Fruit fly (Drosophila melanogaster) whole organism, embryonic: ENCODE measurements around the gene CG17264.

Source experiments
- Asciz ChIP-seq: fragments of 200-800 bp; sonication (Bioruptor generic); optimal IDR thresholded peaks from 2 replicates; lab custom pipeline; 2017; ENCODE audit warnings: missing biosample characterization, mild to moderate bottlenecking, missing genetic modification characterization, missing genetic modification reagents
- Atf-2 ChIP-seq: fragments of 200-800 bp; sonication (Bioruptor generic); optimal IDR thresholded peaks from 2 replicates; lab custom pipeline; 2016; ENCODE audit warnings: missing biosample characterization, missing genetic modification characterization
- B-H2 ChIP-seq: fragments of 200-800 bp; sonication (Bioruptor generic); optimal IDR thresholded peaks from 2 replicates; lab custom pipeline; 2018; ENCODE audit warnings: missing biosample characterization, mild to moderate bottlenecking, missing genetic modification characterization
- Blimp-1 ChIP-seq: fragments of 200-800 bp; sonication (Bioruptor generic); optimal IDR thresholded peaks from 3 replicates; lab custom pipeline; 2018; ENCODE audit warnings: missing biosample characterization, missing genetic modification characterization, mild to moderate bottlenecking, moderate library complexity, missing genetic modification reagents
- Bteb2 ChIP-seq: fragments of 200-800 bp; sonication (Bioruptor generic); optimal IDR thresholded peaks from 2 replicates; lab custom pipeline; 2016; ENCODE audit warnings: missing biosample characterization, missing genetic modification characterization
- CG11093 ChIP-seq: fragments of 200-800 bp; sonication (Bioruptor generic); IDR thresholded peaks from 3 replicates; pipeline ENCODE4 v1.3.6; 2022; ENCODE audit warnings: missing biosample characterization, missing genetic modification characterization
- CG11398 ChIP-seq: fragments of 200-800 bp; sonication (Bioruptor generic); optimal IDR thresholded peaks from 2 replicates; lab custom pipeline; 2016; ENCODE audit warnings: missing biosample characterization, missing genetic modification characterization
- CG11456 ChIP-seq: fragments of 200-800 bp; sonication (Bioruptor generic); IDR thresholded peaks from 3 replicates; pipeline ENCODE4 v1.3.6; 2022; ENCODE audit warnings: missing biosample characterization, missing genetic modification characterization
- CG12236 ChIP-seq: fragments of 200-800 bp; sonication (Bioruptor generic); optimal IDR thresholded peaks from 2 replicates; lab custom pipeline; 2016; ENCODE audit warnings: missing biosample characterization, missing genetic modification characterization
- CG12299 ChIP-seq: fragments of 200-800 bp; sonication (Bioruptor generic); optimal IDR thresholded peaks from 2 replicates; lab custom pipeline; 2018; ENCODE audit warnings: missing biosample characterization, mild to moderate bottlenecking, missing genetic modification characterization
- CG12659 ChIP-seq: fragments of 200-800 bp; sonication (Bioruptor generic); optimal IDR thresholded peaks from 3 replicates; lab custom pipeline; 2017; ENCODE audit warnings: mild to moderate bottlenecking, missing biosample characterization, missing genetic modification reagents, missing genetic modification characterization
- CG16815 ChIP-seq: fragments of 200-800 bp; sonication (Bioruptor generic); optimal IDR thresholded peaks from 3 replicates; lab custom pipeline; 2017; ENCODE audit warnings: missing biosample characterization, mild to moderate bottlenecking, missing genetic modification characterization
- CG17912 ChIP-seq: fragments of 200-800 bp; sonication (Bioruptor generic); optimal IDR thresholded peaks from 2 replicates; lab custom pipeline; 2018; ENCODE audit warnings: missing biosample characterization, mild to moderate bottlenecking, missing genetic modification characterization
- CG30431 ChIP-seq: fragments of 200-800 bp; sonication (Bioruptor generic); optimal IDR thresholded peaks from 2 replicates; lab custom pipeline; 2017; ENCODE audit warnings: missing biosample characterization, missing genetic modification characterization
- CG31365 ChIP-seq: fragments of 200-800 bp; sonication (Bioruptor generic); optimal IDR thresholded peaks from 2 replicates; lab custom pipeline; 2018; ENCODE audit warnings: missing biosample characterization, mild to moderate bottlenecking, missing genetic modification characterization
- CG31441 ChIP-seq: fragments of 200-800 bp; sonication (Bioruptor generic); IDR thresholded peaks from 2 replicates; pipeline ENCODE4 v1.3.6; 2022; ENCODE audit warnings: missing biosample characterization, missing genetic modification characterization
- CG4730 ChIP-seq: fragments of 200-800 bp; sonication (Bioruptor generic); IDR thresholded peaks from 2 replicates; pipeline ENCODE4 v1.3.6; 2022; ENCODE audit warnings: missing biosample characterization, missing genetic modification characterization
- CG7271 ChIP-seq: fragments of 200-800 bp; sonication (Bioruptor generic); optimal IDR thresholded peaks from 2 replicates; lab custom pipeline; 2018; ENCODE audit warnings: missing biosample characterization, mild to moderate bottlenecking, missing genetic modification characterization, moderate library complexity
- CG8281 ChIP-seq: fragments of 200-800 bp; sonication (Bioruptor generic); optimal IDR thresholded peaks from 2 replicates; lab custom pipeline; 2018; ENCODE audit warnings: missing biosample characterization, mild to moderate bottlenecking, missing genetic modification characterization, moderate library complexity
- CG8478 ChIP-seq: fragments of >200 bp; optimal IDR thresholded peaks from 2 replicates; lab custom pipeline; 2018
- CG8944 ChIP-seq: fragments of 200-800 bp; sonication (Bioruptor generic); optimal IDR thresholded peaks from 3 replicates; lab custom pipeline; 2016; ENCODE audit warnings: missing biosample characterization, missing genetic modification characterization
- CkIIα-i1 ChIP-seq: fragments of 200-800 bp; sonication (Bioruptor generic); IDR thresholded peaks from 2 replicates; pipeline ENCODE4 v1.3.6; 2022; ENCODE audit warnings: missing biosample characterization, missing genetic modification characterization
- Deaf1 ChIP-seq: fragments of 200-800 bp; optimal IDR thresholded peaks from 3 replicates; lab custom pipeline; 2019; ENCODE audit warnings: missing biosample characterization, mild to moderate bottlenecking, missing genetic modification characterization, moderate library complexity
- Dek ChIP-seq: fragments of 200-800 bp; sonication (Bioruptor generic); optimal IDR thresholded peaks from 3 replicates; lab custom pipeline; 2019; ENCODE audit warnings: missing biosample characterization, mild to moderate bottlenecking, missing genetic modification characterization, moderate library complexity
- Dp ChIP-seq: fragments of 200-800 bp; sonication (Bioruptor generic); optimal IDR thresholded peaks from 2 replicates; lab custom pipeline; 2018; ENCODE audit warnings: missing biosample characterization, mild to moderate bottlenecking, missing genetic modification characterization, moderate library complexity
- E2f2 ChIP-seq: fragments of 200-800 bp; sonication (Bioruptor generic); IDR thresholded peaks from 2 replicates; pipeline ENCODE4 v1.3.6; 2022; ENCODE audit warnings: missing biosample characterization, missing genetic modification characterization
- ERR ChIP-seq: fragments of 200-800 bp; sonication (Bioruptor generic); optimal IDR thresholded peaks from 2 replicates; lab custom pipeline; 2016; ENCODE audit warnings: missing biosample characterization, missing genetic modification characterization
- Hsf ChIP-seq: fragments of 200-800 bp; sonication (Bioruptor generic); optimal IDR thresholded peaks from 3 replicates; lab custom pipeline; 2016; ENCODE audit warnings: missing biosample characterization, missing genetic modification characterization
- Sin3A ChIP-seq: fragments of >200 bp; optimal IDR thresholded peaks from 2 replicates; lab custom pipeline; 2018
- Vsx1 ChIP-seq: fragments of 200-800 bp; sonication (Bioruptor generic); optimal IDR thresholded peaks from 2 replicates; lab custom pipeline; 2017; ENCODE audit warnings: missing biosample characterization, mild to moderate bottlenecking, missing genetic modification characterization, missing genetic modification reagents
- aop ChIP-seq: fragments of 200-800 bp; sonication (Bioruptor generic); IDR thresholded peaks from 2 replicates; pipeline ENCODE4 v1.3.6; 2022; ENCODE audit warnings: missing biosample characterization, missing genetic modification characterization
- bcd ChIP-seq: fragments of 200-800 bp; sonication (Bioruptor generic); optimal IDR thresholded peaks from 2 replicates; lab custom pipeline; 2017; ENCODE audit warnings: missing biosample characterization, mild to moderate bottlenecking, missing genetic modification characterization
- dan ChIP-seq: fragments of 200-800 bp; sonication (Bioruptor generic); IDR thresholded peaks from 2 replicates; pipeline ENCODE4 v1.3.6; 2022; ENCODE audit warnings: missing biosample characterization, missing genetic modification characterization
- dmrt11E ChIP-seq: fragments of 200-800 bp; sonication (Bioruptor generic); optimal IDR thresholded peaks from 3 replicates; lab custom pipeline; 2018; ENCODE audit warnings: missing biosample characterization, mild to moderate bottlenecking, missing genetic modification characterization, moderate library complexity
- en ChIP-seq: fragments of 200-800 bp; sonication (Bioruptor generic); optimal IDR thresholded peaks from 2 replicates; lab custom pipeline; 2016; ENCODE audit warnings: missing biosample characterization, missing genetic modification characterization
- eyg ChIP-seq: fragments of 200-800 bp; sonication (Bioruptor generic); optimal IDR thresholded peaks from 3 replicates; lab custom pipeline; 2016; ENCODE audit warnings: missing biosample characterization, missing genetic modification characterization
- fru ChIP-seq: fragments of >200 bp; optimal IDR thresholded peaks from 2 replicates; lab custom pipeline; 2017
- fu2 ChIP-seq: fragments of 200-800 bp; sonication (Bioruptor generic); optimal IDR thresholded peaks from 2 replicates; lab custom pipeline; 2016; ENCODE audit warnings: missing biosample characterization, missing genetic modification characterization
- her ChIP-seq: fragments of 200-800 bp; sonication (Bioruptor generic); optimal IDR thresholded peaks from 2 replicates; lab custom pipeline; 2016; ENCODE audit warnings: missing biosample characterization, missing genetic modification characterization
- insv ChIP-seq, 2 experiments: fragments of 200-800 bp; sonication (Bioruptor generic); optimal IDR thresholded peaks; 3 replicates each; lab custom pipeline; 2016 to 2018; ENCODE audit warnings: missing biosample characterization in 2 of 2, missing genetic modification characterization in 2 of 2
- ken ChIP-seq: fragments of 200-800 bp; sonication (Bioruptor generic); IDR thresholded peaks from 3 replicates; pipeline ENCODE4 v1.3.6; 2022; ENCODE audit warnings: missing biosample characterization, missing genetic modification characterization
- nom ChIP-seq: fragments of 200-800 bp; sonication (Bioruptor generic); optimal IDR thresholded peaks from 2 replicates; lab custom pipeline; 2017; ENCODE audit warnings: missing biosample characterization, missing genetic modification characterization, mild to moderate bottlenecking, moderate library complexity, missing genetic modification reagents
- oc ChIP-seq: fragments of 200-800 bp; sonication (Bioruptor generic); optimal IDR thresholded peaks from 2 replicates; lab custom pipeline; 2018; ENCODE audit warnings: missing biosample characterization, mild to moderate bottlenecking, missing genetic modification characterization, moderate library complexity
- run ChIP-seq: fragments of 200-800 bp; sonication (Bioruptor generic); optimal IDR thresholded peaks from 3 replicates; lab custom pipeline; 2018; ENCODE audit warnings: missing biosample characterization, mild to moderate bottlenecking, missing genetic modification characterization
- scrt ChIP-seq: fragments of 200-800 bp; sonication (Bioruptor generic); optimal IDR thresholded peaks from 2 replicates; lab custom pipeline; 2018; ENCODE audit warnings: missing biosample characterization, mild to moderate bottlenecking, missing genetic modification characterization, moderate library complexity
- so ChIP-seq: fragments of 200-800 bp; sonication (Bioruptor generic); IDR thresholded peaks from 3 replicates; pipeline ENCODE4 v1.3.6; 2022; ENCODE audit warnings: missing biosample characterization, missing genetic modification characterization
- sug ChIP-seq: fragments of 200-800 bp; optimal IDR thresholded peaks from 2 replicates; lab custom pipeline; 2019; ENCODE audit warnings: missing biosample characterization, mild to moderate bottlenecking, missing genetic modification characterization, moderate library complexity
- tio ChIP-seq: fragments of 200-800 bp; sonication (Bioruptor generic); optimal IDR thresholded peaks from 2 replicates; lab custom pipeline; 2017; ENCODE audit warnings: missing biosample characterization, missing genetic modification characterization, inconsistent platforms
- toy ChIP-seq: fragments of 200-800 bp; sonication (Bioruptor generic); IDR thresholded peaks from 2 replicates; pipeline ENCODE4 v1.3.6; 2022; ENCODE audit warnings: missing biosample characterization, missing genetic modification characterization
- unc-4 ChIP-seq: fragments of 200-800 bp; sonication (Bioruptor generic); IDR thresholded peaks from 2 replicates; pipeline ENCODE4 v1.3.6; 2022; ENCODE audit warnings: missing biosample characterization, missing genetic modification characterization; ENCODE audit not compliant: partially characterized antibody
- wor ChIP-seq: fragments of 200-800 bp; sonication (Bioruptor generic); IDR thresholded peaks from 2 replicates; pipeline ENCODE4 v1.3.6; 2022; ENCODE audit warnings: missing biosample characterization, missing genetic modification characterization
- zen ChIP-seq: fragments of 200-800 bp; sonication (Bioruptor generic); optimal IDR thresholded peaks from 3 replicates; lab custom pipeline; 2018; ENCODE audit warnings: missing biosample characterization, mild to moderate bottlenecking, missing genetic modification characterization, moderate library complexity

Gene CG17264

dm6 chr2L:3037153-3037579 is 18.9 kb downstream of the CG17264 start, which contains the start of the genes CG17260 and SerRS (continued):
- TF ChIP-seq dmrt11E (tag; lab: Kevin White, UChicago) (peak; percentile 85), oc (tag; lab: Kevin White, UChicago) (no peak), nom (GFP tag; lab: Kevin White, UChicago) (peak; percentile 67), run (peak; percentile 70), Vsx1 (GFP tag; lab: Kevin White, UChicago) (no peak), ken (GFP tag; lab: Robert Waterston, UW) (peak; percentile 94), Asciz (no peak), Dp (GFP tag; lab: Kevin White, UChicago) (peak; percentile 32), CG17912 (GFP tag; lab: Kevin White, UChicago) (peak; percentile 33), zen (peak; percentile 89), aop (0 out of 2 replicates have a peak, but pooled peaks have one; percentile 23), insv (GFP tag; optimal IDR thresholded peaks at IDR 0.05; lab: Kevin White, UChicago) (peak in 1 of 2 experiments; percentile 78), CG11456 (GFP tag; lab: Robert Waterston, UW) (peak; percentile 89), CG31441 (GFP tag; lab: Robert Waterston, UW) (no peak), CG12659 (GFP tag; lab: Kevin White, UChicago) (peak; percentile 93), so (GFP tag; lab: Robert Waterston, UW) (peak; percentile 83; the same call in 1 of the 3 replicates), bcd (peak; percentile 90), sug (tag; lab: Kevin White, UChicago) (peak; percentile 92), Bteb2 (GFP tag; lab: Kevin White, UChicago) (peak; percentile 93), CG4730 (GFP tag; lab: Robert Waterston, UW) (peak; percentile 91), CG16815 (GFP tag; lab: Kevin White, UChicago) (peak; percentile 91), wor (GFP tag; lab: Robert Waterston, UW) (peak; percentile 88), scrt (GFP tag; lab: Kevin White, UChicago) (peak; percentile 76), CkIIα-i1 (GFP tag; lab: Robert Waterston, UW) (no peak), Dek (tag; lab: Kevin White, UChicago) (peak; percentile 91), fu2 (GFP tag; lab: Kevin White, UChicago) (peak; percentile 92), fru (no peak), CG30431 (GFP tag; lab: Kevin White, UChicago) (peak; percentile 77), CG11398 (GFP tag; lab: Kevin White, UChicago) (peak; percentile 82), Atf-2 (GFP tag; lab: Kevin White, UChicago) (peak; percentile 91), dan (GFP tag; lab: Robert Waterston, UW) (peak; percentile 86), tio (no peak), CG31365 (no peak), CG12236 (GFP tag; lab: Kevin White, UChicago) (peak; percentile 71), CG8478 (no peak), unc-4 (GFP tag; lab: Robert Waterston, UW) (peak; percentile 56), ERR (peak; percentile 84), Blimp-1 (no peak), en (GFP tag; lab: Kevin White, UChicago) (peak; percentile 89), CG11093 (GFP tag; lab: Robert Waterston, UW) (peak; percentile 91), CG12299 (tag; lab: Kevin White, UChicago) (peak; percentile 84), Sin3A (lab: Kevin White, UChicago) (peak; percentile 69), eyg (peak; percentile 76), CG7271 (tag; lab: Kevin White, UChicago) (peak; percentile 75), Deaf1 (tag; lab: Kevin White, UChicago) (peak; percentile 81), E2f2 (peak; percentile 71), CG8944 (GFP tag; lab: Kevin White, UChicago) (peak; percentile 92), her (GFP tag; lab: Kevin White, UChicago) (peak; percentile 70), B-H2 (peak; percentile 85), CG8281 (tag; lab: Kevin White, UChicago) (peak; percentile 70), toy (GFP tag; lab: Robert Waterston, UW) (peak; percentile 68; the same call in 1 of the 2 replicates), Hsf (GFP tag; lab: Kevin White, UChicago) (peak; percentile 97)
